Worm (Caenorhabditis elegans): ENCODE measurements around the gene B0273.1.
A peak's percentile ranks its signal among the peaks of the same experiment; 100 is the strongest.
"Not testable (repeated sequence)": the region's sequence is repeated elsewhere in the genome, so short reads cannot be mapped to it uniquely, and the experiment has no call there.

B0273.1 gene

DNA sequence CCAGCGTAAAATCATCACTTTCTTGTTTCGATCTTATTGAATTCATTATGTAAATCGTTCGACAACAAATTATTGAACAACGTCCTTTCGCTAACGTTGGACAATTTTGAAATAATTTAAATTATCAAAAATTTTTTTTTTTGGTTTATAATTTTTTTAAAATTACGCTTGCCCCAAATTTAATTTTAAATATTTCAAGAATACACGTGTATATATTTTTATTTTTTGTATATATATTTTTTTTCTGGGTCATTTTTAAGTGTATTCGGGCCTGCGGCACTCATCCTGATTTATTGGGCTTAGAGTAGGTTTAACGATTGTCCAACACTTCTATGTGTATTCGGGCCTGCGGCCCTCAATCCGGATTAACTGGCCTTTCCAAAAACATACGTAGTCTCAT is 29.4 kb upstream of the B0273.1 start, which contains the start of gene Y52D5A.2:
TSS of gene Y52D5A.2 (minus strand) at position 101 of the 400 bp plus-strand sequence.
- TF ChIP-seq lir-1 (GFP tag; conservative IDR thresholded peaks at IDR 0.05); lin-54 (GFP tag; optimal IDR thresholded peaks at IDR 0.05); hsf-1 (GFP tag; IDR thresholded peaks at IDR 0.05): not testable (repeated sequence)

DNA sequence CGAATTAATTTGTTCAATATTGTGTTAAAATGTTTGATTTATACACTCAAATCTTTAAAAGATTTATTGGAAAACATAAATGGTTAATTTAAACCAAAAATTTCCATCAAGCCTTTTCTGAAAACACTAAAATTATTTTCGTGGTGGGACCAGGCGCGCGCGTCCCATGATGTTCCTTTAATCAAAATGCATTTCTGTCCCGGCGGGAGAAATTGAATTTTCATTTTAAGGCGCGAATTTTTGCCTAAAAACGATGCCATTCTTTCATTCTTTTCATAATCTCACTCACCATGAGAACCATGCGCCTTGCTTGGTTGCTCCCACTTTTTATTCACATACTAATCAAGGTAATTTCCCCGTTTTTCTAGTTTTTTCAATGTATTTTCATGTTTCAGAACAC is 24.1 kb upstream of the B0273.1 start, which contains the start of gene rme-2:
TSS of gene rme-2 (plus strand) at position 288 of the 400 bp plus-strand sequence.
- TF ChIP-seq snpc-4 (GFP tag; optimal IDR thresholded peaks at IDR 0.05) (peak; percentile 87), snpc-4 (tag; optimal IDR thresholded peaks at IDR 0.05) (peak; percentile 54 to 94 (median 92)), rec-8 (tag; optimal IDR thresholded peaks at IDR 0.05) (no peak), lin-26 (GFP tag; IDR thresholded peaks at IDR 0.05) (no peak), nfyb-1 (GFP tag; IDR thresholded peaks at IDR 0.05) (peak; percentile 50; the same call in 1 of the 2 replicates), unc-130 (GFP tag; optimal IDR thresholded peaks at IDR 0.05) (peak; percentile 76), aptf-3 (GFP tag; IDR thresholded peaks at IDR 0.05) (no peak), snpc-3.4 (tag; optimal IDR thresholded peaks at IDR 0.05) (peak; percentile 91), tbp1 (GFP tag; optimal IDR thresholded peaks at IDR 0.05) (peak; percentile 67), atf-7 (tag; optimal IDR thresholded peaks at IDR 0.05) (no peak), hlh-12 (tag; optimal IDR thresholded peaks at IDR 0.05) (no peak), zfh-2 (GFP tag; conservative IDR thresholded peaks at IDR 0.05) (no peak), attf-3 (GFP tag; conservative IDR thresholded peaks at IDR 0.05) (peak; percentile 49; the same call in 1 of the 2 replicates), F52B5.7 (tag; optimal IDR thresholded peaks at IDR 0.05) (no peak), ets-4 (GFP tag; optimal IDR thresholded peaks at IDR 0.05) (no peak), sea-2 (GFP tag; IDR thresholded peaks at IDR 0.05) (no peak), lsy-27 (tag; optimal IDR thresholded peaks at IDR 0.05; ENCODE audit: borderline replicate concordance, insufficient read depth) (no peak), fkh-3 (tag; optimal IDR thresholded peaks at IDR 0.05) (no peak), madf-8 (GFP tag; conservative IDR thresholded peaks at IDR 0.05) (peak; percentile 95), nhr-120 (GFP tag; IDR thresholded peaks at IDR 0.05) (no peak), hsf-1 (GFP tag; IDR thresholded peaks at IDR 0.05) (peak; percentile 83), hmg-20 (GFP tag; IDR thresholded peaks at IDR 0.05) (0 out of 2 replicates have a peak, but pooled peaks have one; percentile 6), F22D6.2 (tag; optimal IDR thresholded peaks at IDR 0.05) (no peak), nhr-27 (tag; optimal IDR thresholded peaks at IDR 0.05) (no peak), T07F8.4 (tag; optimal IDR thresholded peaks at IDR 0.05) (no peak), attf-5 (GFP tag; optimal IDR thresholded peaks at IDR 0.05) (no peak), mcd-1 (GFP tag; IDR thresholded peaks at IDR 0.05) (peak; percentile 65), K11D2.4 (GFP tag; IDR thresholded peaks at IDR 0.05) (no peak), F57A8.1 (GFP tag; optimal IDR thresholded peaks at IDR 0.05) (no peak), lir-1 (GFP tag; conservative IDR thresholded peaks at IDR 0.05) (peak; percentile 75), ztf-18 (tag; optimal IDR thresholded peaks at IDR 0.05) (peak; percentile 45), ceh-100 (GFP tag; IDR thresholded peaks at IDR 0.05) (no peak), ccch-3 (GFP tag; optimal IDR thresholded peaks at IDR 0.05) (no peak), snpc-1.1 (tag; optimal IDR thresholded peaks at IDR 0.05; ENCODE audit: insufficient read depth) (peak; percentile 72), Y53F4B.3 (GFP tag; IDR thresholded peaks at IDR 0.05) (no peak), D2030.7 (GFP tag; IDR thresholded peaks at IDR 0.05) (peak; percentile 95), sdz-38 (tag; optimal IDR thresholded peaks at IDR 0.05) (no peak), madf-3 (GFP tag; IDR thresholded peaks at IDR 0.05) (peak; percentile 75; the same call in 1 of the 2 replicates), ztf-26 (tag; optimal IDR thresholded peaks at IDR 0.05) (no peak), dpff-1 (tag; optimal IDR thresholded peaks at IDR 0.05) (no peak), tlf-1 (GFP tag; optimal IDR thresholded peaks at IDR 0.05) (peak; percentile 88), hmg-1.2 (GFP tag; IDR thresholded peaks at IDR 0.05) (peak; percentile 62), F57C9.4 (tag; optimal IDR thresholded peaks at IDR 0.05) (no peak), ztf-28 (GFP tag; IDR thresholded peaks at IDR 0.05) (0 out of 2 replicates have a peak, but pooled peaks have one; percentile 36), madf-10 (tag; optimal IDR thresholded peaks at IDR 0.05) (no peak), somi-1 (GFP tag; optimal IDR thresholded peaks at IDR 0.05) (no peak)

Measured in whole organism, young adult.